Fruit fly (Drosophila melanogaster) whole organism, embryonic: ENCODE data around the gene CG11178.

Experiments
- Ada2b ChIP-seq: fragments of 200-800 bp; sonication (Bioruptor generic); IDR thresholded peaks from 2 replicates; pipeline ENCODE4 v1.3.6; 2022; ENCODE audit warnings: missing biosample characterization, missing genetic modification characterization
- Bdp1 ChIP-seq: fragments of 200-800 bp; sonication (Bioruptor generic); optimal IDR thresholded peaks from 3 replicates; lab custom pipeline; 2016; ENCODE audit warnings: missing biosample characterization, missing genetic modification characterization
- BtbVII ChIP-seq: fragments of 200-800 bp; sonication (Bioruptor generic); optimal IDR thresholded peaks from 3 replicates; lab custom pipeline; 2017; ENCODE audit warnings: missing biosample characterization, mild to moderate bottlenecking, missing genetic modification characterization
- CG10543 ChIP-seq: fragments of 200-800 bp; sonication (Bioruptor generic); optimal IDR thresholded peaks from 3 replicates; lab custom pipeline; 2017; ENCODE audit warnings: missing biosample characterization, mild to moderate bottlenecking, missing genetic modification characterization, moderate library complexity
- CG10565 ChIP-seq: fragments of 200-800 bp; sonication (Bioruptor generic); optimal IDR thresholded peaks from 3 replicates; lab custom pipeline; 2016; ENCODE audit warnings: missing biosample characterization, mild to moderate bottlenecking, missing genetic modification characterization
- CG10959 ChIP-seq: fragments of 200-800 bp; sonication (Bioruptor generic); IDR thresholded peaks from 2 replicates; pipeline ENCODE4 v1.3.6; 2022; ENCODE audit warnings: missing biosample characterization, missing genetic modification characterization
- CG11504 ChIP-seq: fragments of 200-800 bp; sonication (Bioruptor generic); optimal IDR thresholded peaks from 3 replicates; lab custom pipeline; 2019; ENCODE audit warnings: missing biosample characterization, mild to moderate bottlenecking, missing genetic modification characterization, moderate library complexity
- CG14441 ChIP-seq: fragments of 200-800 bp; sonication (Bioruptor generic); IDR thresholded peaks from 2 replicates; pipeline ENCODE4 v1.3.6; 2022; ENCODE audit warnings: missing biosample characterization, missing genetic modification characterization
- CG14710 ChIP-seq: fragments of 200-800 bp; sonication (Bioruptor generic); optimal IDR thresholded peaks from 3 replicates; lab custom pipeline; 2019; ENCODE audit warnings: missing biosample characterization, mild to moderate bottlenecking, missing genetic modification characterization, moderate library complexity
- CG1602 ChIP-seq: fragments of 200-800 bp; sonication (Bioruptor generic); optimal IDR thresholded peaks from 3 replicates; lab custom pipeline; 2016; ENCODE audit warnings: missing biosample characterization, missing genetic modification characterization
- CG17912 ChIP-seq: fragments of 200-800 bp; sonication (Bioruptor generic); optimal IDR thresholded peaks from 2 replicates; lab custom pipeline; 2018; ENCODE audit warnings: missing biosample characterization, mild to moderate bottlenecking, missing genetic modification characterization
- CG3281 ChIP-seq: fragments of 200-800 bp; sonication (Bioruptor generic); optimal IDR thresholded peaks from 3 replicates; lab custom pipeline; 2017; ENCODE audit warnings: missing biosample characterization, mild to moderate bottlenecking, missing genetic modification characterization
- CG6254 ChIP-seq: fragments of 200-800 bp; sonication (Bioruptor generic); optimal IDR thresholded peaks from 3 replicates; lab custom pipeline; 2017; ENCODE audit warnings: mild to moderate bottlenecking, missing biosample characterization, missing genetic modification reagents, missing genetic modification characterization
- CG6683 ChIP-seq: fragments of 200-800 bp; sonication (Bioruptor generic); optimal IDR thresholded peaks from 2 replicates; lab custom pipeline; 2017; ENCODE audit warnings: missing biosample characterization, mild to moderate bottlenecking, missing genetic modification characterization, missing genetic modification reagents
- CG6854 ChIP-seq: fragments of 200-800 bp; sonication (Bioruptor generic); optimal IDR thresholded peaks from 3 replicates; lab custom pipeline; 2017; ENCODE audit warnings: missing biosample characterization, mild to moderate bottlenecking, missing genetic modification characterization
- CG7987 ChIP-seq: fragments of 200-800 bp; sonication (Bioruptor generic); optimal IDR thresholded peaks from 2 replicates; lab custom pipeline; 2018; ENCODE audit warnings: missing biosample characterization, mild to moderate bottlenecking, missing genetic modification characterization, moderate library complexity
- Dek ChIP-seq: fragments of 200-800 bp; sonication (Bioruptor generic); optimal IDR thresholded peaks from 3 replicates; lab custom pipeline; 2019; ENCODE audit warnings: missing biosample characterization, mild to moderate bottlenecking, missing genetic modification characterization, moderate library complexity
- Dref ChIP-seq: fragments of 200-800 bp; sonication (Bioruptor generic); IDR thresholded peaks from 2 replicates; pipeline ENCODE4 v1.3.6; 2022; ENCODE audit warnings: missing biosample characterization, missing genetic modification characterization
- GATAe ChIP-seq: fragments of 200-800 bp; sonication (Bioruptor generic); conservative IDR thresholded peaks from 2 replicates; pipeline ENCODE4 v1.3.6; 2022; ENCODE audit warnings: missing biosample characterization, missing genetic modification characterization
- Hr39 ChIP-seq: fragments of >200 bp; optimal IDR thresholded peaks from 2 replicates; lab custom pipeline; 2017
- MESR4 ChIP-seq: fragments of 200-800 bp; sonication (Bioruptor generic); optimal IDR thresholded peaks from 2 replicates; lab custom pipeline; 2018; ENCODE audit warnings: missing biosample characterization, mild to moderate bottlenecking, missing genetic modification characterization, moderate library complexity
- Myb ChIP-seq: fragments of 200-800 bp; sonication (Bioruptor generic); optimal IDR thresholded peaks from 2 replicates; lab custom pipeline; 2016; ENCODE audit warnings: missing biosample characterization, missing genetic modification characterization
- Rx ChIP-seq: fragments of 200-800 bp; sonication (Bioruptor generic); IDR thresholded peaks from 2 replicates; pipeline ENCODE4 v1.3.6; 2022; ENCODE audit warnings: missing biosample characterization, missing genetic modification characterization
- Scr ChIP-seq: fragments of 200-800 bp; sonication (Bioruptor generic); IDR thresholded peaks from 2 replicates; pipeline ENCODE4 v1.3.6; 2022; ENCODE audit warnings: missing biosample characterization, missing genetic modification characterization; ENCODE audit not compliant: partially characterized antibody
- Sin3A ChIP-seq: fragments of >200 bp; optimal IDR thresholded peaks from 2 replicates; lab custom pipeline; 2018
- Stat92E ChIP-seq, 3 experiments: fragments of >200 bp in 2 of 3; fragments of 200-800 bp in 1 of 3; sonication (Bioruptor generic) in 1 of 3; optimal IDR thresholded peaks; 2 replicates each; lab custom pipeline; 2017 to 2019; ENCODE audit warnings: missing biosample characterization in 3 of 3, missing genetic modification characterization in 3 of 3, mild to moderate bottlenecking in 1 of 3, moderate library complexity in 1 of 3
- Taf1 ChIP-seq: fragments of 200-800 bp; sonication (Bioruptor generic); IDR thresholded peaks from 2 replicates; pipeline ENCODE4 v1.3.6; 2022; ENCODE audit warnings: missing biosample characterization, missing genetic modification characterization
- Xbp1 ChIP-seq: fragments of 200-800 bp; sonication (Bioruptor generic); optimal IDR thresholded peaks from 3 replicates; lab custom pipeline; 2016; ENCODE audit warnings: missing biosample characterization, mild to moderate bottlenecking, missing genetic modification characterization
- ac ChIP-seq: fragments of 200-800 bp; sonication (Bioruptor generic); optimal IDR thresholded peaks from 3 replicates; lab custom pipeline; 2017; ENCODE audit warnings: missing biosample characterization, mild to moderate bottlenecking, missing genetic modification characterization
- bigmax ChIP-seq: fragments of 200-800 bp; sonication (Bioruptor generic); optimal IDR thresholded peaks from 2 replicates; lab custom pipeline; 2018; ENCODE audit warnings: missing biosample characterization, mild to moderate bottlenecking, missing genetic modification characterization
- br ChIP-seq: fragments of >200 bp; optimal IDR thresholded peaks from 2 replicates; lab custom pipeline; 2017
- cg ChIP-seq: fragments of 200-800 bp; sonication (Bioruptor generic); optimal IDR thresholded peaks from 3 replicates; lab custom pipeline; 2019; ENCODE audit warnings: missing biosample characterization, mild to moderate bottlenecking, missing genetic modification characterization, moderate library complexity
- chif ChIP-seq, 2 experiments: fragments of 200-800 bp; sonication (Bioruptor generic); optimal IDR thresholded peaks; 3 replicates each; lab custom pipeline; 2016; ENCODE audit warnings: missing biosample characterization in 2 of 2, missing genetic modification characterization in 2 of 2
- corto ChIP-seq: fragments of 200-800 bp; sonication (Bioruptor generic); optimal IDR thresholded peaks from 2 replicates; lab custom pipeline; 2016; ENCODE audit warnings: missing biosample characterization, mild to moderate bottlenecking, missing genetic modification characterization, moderate library complexity
- crc ChIP-seq: fragments of 200-800 bp; sonication (Bioruptor generic); optimal IDR thresholded peaks from 2 replicates; lab custom pipeline; 2016; ENCODE audit warnings: missing biosample characterization, missing genetic modification characterization
- croc ChIP-seq: fragments of 200-800 bp; sonication (Bioruptor generic); conservative IDR thresholded peaks from 3 replicates; pipeline ENCODE4 v1.3.6; 2022; ENCODE audit warnings: missing biosample characterization, missing genetic modification characterization
- ems ChIP-seq: fragments of 200-800 bp; sonication (Bioruptor generic); optimal IDR thresholded peaks from 3 replicates; lab custom pipeline; 2016; ENCODE audit warnings: missing biosample characterization, missing genetic modification characterization
- eyg ChIP-seq: fragments of 200-800 bp; sonication (Bioruptor generic); optimal IDR thresholded peaks from 3 replicates; lab custom pipeline; 2016; ENCODE audit warnings: missing biosample characterization, missing genetic modification characterization
- ftz-f1 ChIP-seq: fragments of 200-800 bp; sonication (Bioruptor generic); optimal IDR thresholded peaks from 2 replicates; lab custom pipeline; 2016; ENCODE audit warnings: missing biosample characterization, missing genetic modification characterization
- gfzf ChIP-seq: fragments of 200-800 bp; sonication (Bioruptor generic); optimal IDR thresholded peaks from 2 replicates; lab custom pipeline; 2016; ENCODE audit warnings: missing biosample characterization, mild to moderate bottlenecking, missing genetic modification characterization, moderate library complexity
- grau ChIP-seq: fragments of 200-800 bp; optimal IDR thresholded peaks from 3 replicates; lab custom pipeline; 2019; ENCODE audit warnings: missing biosample characterization, mild to moderate bottlenecking, missing genetic modification characterization, moderate library complexity
- hth ChIP-seq: fragments of >200 bp; optimal IDR thresholded peaks from 2 replicates; lab custom pipeline; 2017; ENCODE audit warnings: inconsistent platforms
- jumu ChIP-seq: fragments of 200-800 bp; sonication (Bioruptor generic); optimal IDR thresholded peaks from 3 replicates; lab custom pipeline; 2016; ENCODE audit warnings: missing biosample characterization, missing genetic modification characterization
- prd ChIP-seq, 3 experiments: fragments of >200 bp in 2 of 3; fragments of 200-800 bp in 1 of 3; sonication (Bioruptor generic) in 1 of 3; optimal IDR thresholded peaks in 2 of 3; IDR thresholded peaks in 1 of 3; 2 replicates in 2 of 3; 3 replicates in 1 of 3; pipeline versions ENCODE4 v1.3.6 to Lab custom; 2017 to 2022; ENCODE audit warnings: missing biosample characterization in 1 of 3, missing genetic modification characterization in 1 of 3
- pzg ChIP-seq: fragments of 200-800 bp; sonication (Bioruptor generic); optimal IDR thresholded peaks from 3 replicates; lab custom pipeline; 2018; ENCODE audit warnings: missing biosample characterization, mild to moderate bottlenecking, missing genetic modification characterization, moderate library complexity
- row ChIP-seq: fragments of 200-800 bp; sonication (Bioruptor generic); IDR thresholded peaks from 3 replicates; pipeline ENCODE4 v1.3.6; 2022; ENCODE audit warnings: missing biosample characterization, missing genetic modification characterization
- seq ChIP-seq: fragments of 200-800 bp; sonication (Bioruptor generic); IDR thresholded peaks from 2 replicates; pipeline ENCODE4 v1.3.6; 2022; ENCODE audit warnings: missing biosample characterization, missing genetic modification characterization
- slp2 ChIP-seq: fragments of 200-800 bp; sonication (Bioruptor generic); optimal IDR thresholded peaks from 2 replicates; lab custom pipeline; 2016; ENCODE audit warnings: missing biosample characterization, missing genetic modification characterization
- sob ChIP-seq: fragments of 200-800 bp; sonication (Bioruptor generic); IDR thresholded peaks from 2 replicates; pipeline ENCODE4 v1.3.6; 2022; ENCODE audit warnings: missing biosample characterization, missing genetic modification characterization
- sug ChIP-seq: fragments of 200-800 bp; optimal IDR thresholded peaks from 2 replicates; lab custom pipeline; 2019; ENCODE audit warnings: missing biosample characterization, mild to moderate bottlenecking, missing genetic modification characterization, moderate library complexity
- tio ChIP-seq: fragments of 200-800 bp; sonication (Bioruptor generic); optimal IDR thresholded peaks from 2 replicates; lab custom pipeline; 2017; ENCODE audit warnings: missing biosample characterization, missing genetic modification characterization, inconsistent platforms
- zfh2 ChIP-seq: fragments of 200-800 bp; sonication (Bioruptor generic); optimal IDR thresholded peaks from 2 replicates; lab custom pipeline; 2016; ENCODE audit warnings: missing biosample characterization, missing genetic modification characterization

The CG11178 gene

DNA sequence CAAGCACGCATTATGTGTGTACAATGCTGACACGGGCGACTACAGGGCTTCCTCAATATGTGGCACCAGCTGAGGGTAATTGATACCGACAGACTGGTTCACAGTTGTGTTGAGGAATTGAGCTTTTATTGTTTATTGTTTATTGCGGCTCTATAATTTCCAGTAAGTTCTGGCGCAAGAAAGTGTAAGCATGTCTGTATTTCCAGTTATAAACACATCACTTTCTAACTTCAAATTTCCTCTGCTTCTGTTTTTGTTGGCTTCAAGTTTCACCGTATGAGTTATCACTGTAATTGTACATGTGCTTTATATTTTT is 21.1 kb downstream of the CG11178 start (continued):
- TF ChIP-seq prd (optimal IDR thresholded peaks at IDR 0.05; lab: Kevin White, UChicago) (no peak), prd (GFP tag; IDR thresholded peaks at IDR 0.05; lab: Robert Waterston, UW) (peak; percentile 82), corto (no peak), eyg (GFP tag; lab: Kevin White, UChicago) (peak; percentile 22), br (lab: Kevin White, UChicago) (no peak), CG14710 (peak; percentile 59), crc (peak; percentile 41), CG10565 (GFP tag; lab: Kevin White, UChicago) (no peak), Rx (peak; percentile 28; the same call in 1 of the 2 replicates), sob (GFP tag; lab: Robert Waterston, UW) (peak; percentile 75), sug (tag; lab: Kevin White, UChicago) (peak; percentile 66), Xbp1 (GFP tag; lab: Kevin White, UChicago) (peak; percentile 56), CG6683 (GFP tag; lab: Kevin White, UChicago) (peak; percentile 46), CG14441 (GFP tag; lab: Robert Waterston, UW) (peak; percentile 74), pzg (GFP tag; lab: Kevin White, UChicago) (no peak), CG17912 (GFP tag; lab: Kevin White, UChicago) (peak; percentile 27), seq (peak; percentile 81), hth (lab: Kevin White, UChicago) (no peak), Ada2b (GFP tag; lab: Robert Waterston, UW) (peak; percentile 81), CG7987 (GFP tag; lab: Kevin White, UChicago) (peak; percentile 72), CG6854 (GFP tag; lab: Kevin White, UChicago) (peak; percentile 46), CG1602 (GFP tag; lab: Kevin White, UChicago) (peak; percentile 58), BtbVII (GFP tag; lab: Kevin White, UChicago) (peak; percentile 72), Myb (GFP tag; lab: Kevin White, UChicago) (peak; percentile 67), Scr (GFP tag; lab: Robert Waterston, UW) (no peak), CG10543 (GFP tag; lab: Kevin White, UChicago) (peak; percentile 83), Bdp1 (GFP tag; lab: Kevin White, UChicago) (peak; percentile 54), ftz-f1 (peak; percentile 84), cg (GFP tag; lab: Kevin White, UChicago) (peak; percentile 84), croc (GFP tag; lab: Robert Waterston, UW) (peak; percentile 57), CG6254 (GFP tag; lab: Kevin White, UChicago) (no peak), CG3281 (GFP tag; lab: Kevin White, UChicago) (peak; percentile 82), ems (GFP tag; lab: Kevin White, UChicago) (peak; percentile 71), bigmax (GFP tag; lab: Kevin White, UChicago) (no peak), grau (tag; lab: Kevin White, UChicago) (peak; percentile 98), MESR4 (GFP tag; lab: Kevin White, UChicago) (no peak), Dek (tag; lab: Kevin White, UChicago) (peak; percentile 76), gfzf (no peak), GATAe (GFP tag; lab: Robert Waterston, UW) (peak; percentile 44; the same call in 1 of the 2 replicates), row (GFP tag; lab: Robert Waterston, UW) (peak; percentile 37; the same call in 2 of the 3 replicates), tio (GFP tag; lab: Kevin White, UChicago) (no peak), Sin3A (lab: Kevin White, UChicago) (no peak), jumu (GFP tag; lab: Kevin White, UChicago) (peak; percentile 65), zfh2 (GFP tag; lab: Kevin White, UChicago) (peak; percentile 78), CG11504 (peak; percentile 84), Dref (GFP tag; lab: Robert Waterston, UW) (no peak), chif (GFP tag; optimal IDR thresholded peaks at IDR 0.05; lab: Kevin White, UChicago) (peak; percentile 60 to 63), slp2 (GFP tag; lab: Kevin White, UChicago) (peak; percentile 70), ac (GFP tag; lab: Kevin White, UChicago) (no peak), Hr39 (no peak), Taf1 (GFP tag; lab: Robert Waterston, UW) (peak; percentile 49; the same call in 1 of the 2 replicates), CG10959 (GFP tag; lab: Robert Waterston, UW) (no peak), Stat92E (GFP tag; optimal IDR thresholded peaks at IDR 0.05; lab: Kevin White, UChicago) (no peak)
